Worm (Caenorhabditis elegans): ENCODE data around the gene T11B7.1.

The T11B7.1 gene

ce11 chrIV:8815162-8815561, 25.4 kb upstream of the T11B7.1 start (continued):
- TF ChIP-seq nhr-85 (tag), result peak; percentile 84
- TF ChIP-seq blmp-1 (tag; optimal IDR thresholded peaks at IDR 0.05), result peak; percentile 63
- peak; percentile 13 for TF ChIP-seq nhr-90 (tag; optimal IDR thresholded peaks at IDR 0.05; ENCODE audit: poor library complexity)
- TF ChIP-seq nhr-84 (tag; optimal IDR thresholded peaks at IDR 0.05), result no peak
- TF ChIP-seq ama-1 (optimal IDR thresholded peaks at IDR 0.05), result no peak
- TF ChIP-seq lsy-2 (tag; optimal IDR thresholded peaks at IDR 0.05), result peak in 1 of 2 experiments; percentile 31
- TF ChIP-seq snu-23 (GFP tag; optimal IDR thresholded peaks at IDR 0.05), result peak; percentile 51
- TF ChIP-seq nhr-20 (tag; optimal IDR thresholded peaks at IDR 0.05), result peak; percentile 59
- TF ChIP-seq pqm-1 (tag; optimal IDR thresholded peaks at IDR 0.05), result no peak
- TF ChIP-seq sup-37 (GFP tag; optimal IDR thresholded peaks at IDR 0.05), result no peak
- no peak for TF ChIP-seq sptf-1 (tag; optimal IDR thresholded peaks at IDR 0.05)

ce11 chrIV:8816029-8816428, 24.5 kb upstream of the T11B7.1 start, which contains the start of gene grsp-2:
grsp-2 (plus strand) TSS chrIV:8816329.
- TF ChIP-seq egl-13 (tag; optimal IDR thresholded peaks at IDR 0.05) (no peak), snu-23 (GFP tag; optimal IDR thresholded peaks at IDR 0.05) (peak; percentile 2), pqm-1 (tag; optimal IDR thresholded peaks at IDR 0.05) (no peak), nhr-71 (tag; optimal IDR thresholded peaks at IDR 0.05) (peak; percentile 5), blmp-1 (tag; optimal IDR thresholded peaks at IDR 0.05) (peak; percentile 11), aly-2 (tag; optimal IDR thresholded peaks at IDR 0.05) (no peak), fkh-4 (tag; optimal IDR thresholded peaks at IDR 0.05; ENCODE audit: borderline replicate concordance) (no peak), nhr-85 (tag) (peak; percentile 71), nhr-28 (tag; optimal IDR thresholded peaks at IDR 0.05) (no peak), pag-3 (tag; optimal IDR thresholded peaks at IDR 0.05; ENCODE audit: borderline replicate concordance, insufficient read depth) (no peak), hpl-2 (GFP tag; optimal IDR thresholded peaks at IDR 0.05) (no peak), sox-4 (tag; optimal IDR thresholded peaks at IDR 0.05) (no peak), elt-3 (tag; optimal IDR thresholded peaks at IDR 0.05) (peak in 1 of 6 experiments; percentile 1), ces-1 (GFP tag; optimal IDR thresholded peaks at IDR 0.05) (no peak)

- no peak for TF ChIP-seq lir-3 (tag; optimal IDR thresholded peaks at IDR 0.05; ENCODE audit: poor library complexity)
Observed at ce11 chrIV:8816617-8817016, 23.9 kb upstream of the T11B7.1 start.

ce11 chrIV:8817639-8818038, 22.9 kb upstream of the T11B7.1 start, which contains the start of gene T28C6.10:
T28C6.10 (plus strand) TSS chrIV:8817939.
- TF ChIP-seq nhr-20 (tag; optimal IDR thresholded peaks at IDR 0.05) (no peak), vab-15 (tag; optimal IDR thresholded peaks at IDR 0.05) (no peak), nhr-12 (tag; optimal IDR thresholded peaks at IDR 0.05) (no peak), hpl-2 (GFP tag; optimal IDR thresholded peaks at IDR 0.05) (no peak), nhr-76 (tag; optimal IDR thresholded peaks at IDR 0.05) (no peak), hlh-4 (tag; optimal IDR thresholded peaks at IDR 0.05) (no peak), xbp-1 (tag; optimal IDR thresholded peaks at IDR 0.05) (no peak), lin-13 (GFP tag; optimal IDR thresholded peaks at IDR 0.05) (no peak), isw-1 (GFP tag; IDR thresholded peaks at IDR 0.05) (no peak), alr-1 (tag; optimal IDR thresholded peaks at IDR 0.05; ENCODE audit: borderline replicate concordance) (no peak), lir-3 (tag; optimal IDR thresholded peaks at IDR 0.05; ENCODE audit: poor library complexity) (no peak)

- TF ChIP-seq nhr-84 (tag; optimal IDR thresholded peaks at IDR 0.05) (no peak), sox-4 (tag; optimal IDR thresholded peaks at IDR 0.05) (no peak), nhr-71 (tag; optimal IDR thresholded peaks at IDR 0.05) (no peak), lsy-2 (tag; optimal IDR thresholded peaks at IDR 0.05) (no peak), nhr-20 (tag; optimal IDR thresholded peaks at IDR 0.05) (no peak), xbp-1 (tag; optimal IDR thresholded peaks at IDR 0.05) (no peak), nhr-85 (tag) (no peak)
Observed at ce11 chrIV:8819471-8819870, 21.0 kb upstream of the T11B7.1 start.

ce11 chrIV:8820041-8820440, 20.5 kb upstream of the T11B7.1 start, which contains the start of gene T28C6.3:
T28C6.3 (plus strand) TSS chrIV:8820341.
- TF ChIP-seq mab-9 (GFP tag; IDR thresholded peaks at IDR 0.05) (no peak), nhr-20 (tag; optimal IDR thresholded peaks at IDR 0.05) (no peak), vab-15 (tag; optimal IDR thresholded peaks at IDR 0.05) (no peak), efl-1 (optimal IDR thresholded peaks at IDR 0.05) (no peak), efl-1 (GFP tag; optimal IDR thresholded peaks at IDR 0.05 in 1 of 2) (peak in 1 of 2 experiments; percentile 9)
